Worm (Caenorhabditis elegans): ENCODE data around the gene mam-7.

ce11 chrIII:9874515-9874914 is 18.4 kb upstream of the mam-7 start:
- TF ChIP-seq dsc-1 (tag; optimal IDR thresholded peaks at IDR 0.05), result no peak
- TF ChIP-seq nhr-77 (tag; optimal IDR thresholded peaks at IDR 0.05), result no peak
- TF ChIP-seq swsn-7 (tag; optimal IDR thresholded peaks at IDR 0.05), result no peak
- TF ChIP-seq lin-39 (tag; optimal IDR thresholded peaks at IDR 0.05), result no peak
- TF ChIP-seq egl-27 (tag; optimal IDR thresholded peaks at IDR 0.05), result no peak
- no peak for TF ChIP-seq ama-1 (optimal IDR thresholded peaks at IDR 0.05)
- no peak for TF ChIP-seq ztf-11 (tag; optimal IDR thresholded peaks at IDR 0.05)
- TF ChIP-seq isw-1 (GFP tag; IDR thresholded peaks at IDR 0.05), result no peak
- no peak for TF ChIP-seq pax-3 (tag; optimal IDR thresholded peaks at IDR 0.05)
- TF ChIP-seq blmp-1 (tag; optimal IDR thresholded peaks at IDR 0.05), result no peak
